Fruit fly (Drosophila melanogaster): ENCODE results near the gene CG8032.
A peak's percentile ranks its signal among the peaks of the same experiment; 100 is the strongest.

CG8032 gene

DNA sequence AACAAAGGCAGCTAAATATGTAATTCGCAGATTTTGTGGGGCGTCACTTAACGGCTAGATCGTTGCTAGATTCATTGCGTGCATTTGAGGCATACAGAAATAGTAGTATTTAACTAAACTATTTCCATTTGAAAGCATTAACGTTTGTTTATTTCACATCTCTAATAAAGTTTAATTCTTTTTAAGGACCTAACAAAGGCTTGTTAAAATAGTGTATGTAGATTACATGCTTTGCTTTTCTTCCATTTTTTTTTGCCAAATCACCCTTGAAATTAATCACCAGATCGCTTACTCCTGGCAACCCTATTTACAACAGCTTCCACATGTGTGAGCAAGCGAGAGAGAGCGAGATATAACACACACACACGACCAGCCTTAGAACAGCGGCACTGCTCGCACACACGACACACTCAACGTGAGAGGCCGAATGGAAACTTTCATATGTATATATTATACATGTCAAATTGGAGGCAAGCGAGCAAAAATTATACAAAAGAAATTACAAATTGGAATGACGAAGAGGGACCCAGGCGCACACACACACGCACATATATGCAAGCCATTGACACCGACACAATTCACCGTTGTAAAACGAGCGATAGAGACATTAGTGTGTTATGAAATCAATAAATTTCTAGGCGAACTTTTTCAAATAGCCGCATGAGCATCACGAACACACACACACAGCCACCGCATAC is 4.6 kb upstream of the CG8032 start (continued):
- no peak for TF ChIP-seq slp2 (GFP tag; optimal IDR thresholded peaks at IDR 0.05)
- 0 out of 2 replicates have a peak, but pooled peaks have one; percentile 61 for TF ChIP-seq CG16779 (GFP tag; IDR thresholded peaks at IDR 0.05)
- peak; percentile 58; the same call in 1 of the 2 replicates for TF ChIP-seq seq (GFP tag; IDR thresholded peaks at IDR 0.05)
- TF ChIP-seq Hmx (GFP tag; optimal IDR thresholded peaks at IDR 0.05), result no peak
- peak; percentile 71 for TF ChIP-seq CG13894 (tag; optimal IDR thresholded peaks at IDR 0.05)
- peak; percentile 43 for TF ChIP-seq CG11723 (GFP tag; optimal IDR thresholded peaks at IDR 0.05)
- peak; percentile 7 for TF ChIP-seq pum (GFP tag; optimal IDR thresholded peaks at IDR 0.05)
- peak; percentile 53 for TF ChIP-seq CG10209 (GFP tag; optimal IDR thresholded peaks at IDR 0.05)
- peak; percentile 65 for TF ChIP-seq CG14441 (GFP tag; IDR thresholded peaks at IDR 0.05)
- TF ChIP-seq lilli (GFP tag; optimal IDR thresholded peaks at IDR 0.05), result peak; percentile 69
- peak; percentile 78 for TF ChIP-seq sqz (GFP tag; optimal IDR thresholded peaks at IDR 0.05)
- TF ChIP-seq Dref (GFP tag; IDR thresholded peaks at IDR 0.05), result 0 out of 2 replicates have a peak, but pooled peaks have one; percentile 2
- no peak for TF ChIP-seq H15 (GFP tag; IDR thresholded peaks at IDR 0.05)
- no peak for TF ChIP-seq tup (GFP tag; optimal IDR thresholded peaks at IDR 0.05)
- peak; percentile 96 for TF ChIP-seq cg (GFP tag; optimal IDR thresholded peaks at IDR 0.05)
- TF ChIP-seq Camta (GFP tag; optimal IDR thresholded peaks at IDR 0.05), result peak; percentile 64
- TF ChIP-seq CG6654 (GFP tag; optimal IDR thresholded peaks at IDR 0.05), result no peak
- peak; percentile 37; the same call in 1 of the 3 replicates for TF ChIP-seq otp (GFP tag; IDR thresholded peaks at IDR 0.05)
- peak; percentile 61 for TF ChIP-seq CHES-1-like (GFP tag; optimal IDR thresholded peaks at IDR 0.05)
- TF ChIP-seq CG13296 (GFP tag; optimal IDR thresholded peaks at IDR 0.05), result peak; percentile 17
- TF ChIP-seq CG4730 (GFP tag; IDR thresholded peaks at IDR 0.05), result no peak
- TF ChIP-seq Neu2 (GFP tag; optimal IDR thresholded peaks at IDR 0.05; ENCODE audit: borderline replicate concordance), result no peak
- TF ChIP-seq Ravus (GFP tag; IDR thresholded peaks at IDR 0.05), result no peak
- no peak for TF ChIP-seq H2.0 (GFP tag; IDR thresholded peaks at IDR 0.05)
- TF ChIP-seq CG3838 (GFP tag; optimal IDR thresholded peaks at IDR 0.05), result peak; percentile 37
- peak; percentile 38 for TF ChIP-seq bab2 (GFP tag; optimal IDR thresholded peaks at IDR 0.05)
- TF ChIP-seq kah (GFP tag; optimal IDR thresholded peaks at IDR 0.05), result peak; percentile 41
- peak; percentile 66 for TF ChIP-seq CG12104 (GFP tag; optimal IDR thresholded peaks at IDR 0.05)
- 0 out of 2 replicates have a peak, but pooled peaks have one; percentile 56 for TF ChIP-seq cas (GFP tag; IDR thresholded peaks at IDR 0.05)
- TF ChIP-seq Sry-β (GFP tag; optimal IDR thresholded peaks at IDR 0.05), result no peak
- no peak for TF ChIP-seq CG4404 (GFP tag; IDR thresholded peaks at IDR 0.05)
- no peak for TF ChIP-seq nau (GFP tag; optimal IDR thresholded peaks at IDR 0.05)
- no peak for TF ChIP-seq CG11560 (tag; IDR thresholded peaks at IDR 0.05)
- TF ChIP-seq Dad (GFP tag; optimal IDR thresholded peaks at IDR 0.05), result no peak
- TF ChIP-seq sr (GFP tag; IDR thresholded peaks at IDR 0.05), result no peak
- no peak for TF ChIP-seq cato (GFP tag; optimal IDR thresholded peaks at IDR 0.05; ENCODE audit: borderline replicate concordance)
- TF ChIP-seq CG17359 (tag; optimal IDR thresholded peaks at IDR 0.05), result peak; percentile 52
- peak; percentile 61; the same call in 1 of the 2 replicates for TF ChIP-seq HLH3B (GFP tag; IDR thresholded peaks at IDR 0.05)
- no peak for TF ChIP-seq CrebB (tag; optimal IDR thresholded peaks at IDR 0.05)
- no peak for TF ChIP-seq BEAF-32 (GFP tag; optimal IDR thresholded peaks at IDR 0.05)
- peak; percentile 21 for TF ChIP-seq Hand (GFP tag; optimal IDR thresholded peaks at IDR 0.05)
- no peak for TF ChIP-seq gfzf (GFP tag; optimal IDR thresholded peaks at IDR 0.05)
- TF ChIP-seq Scr (GFP tag; IDR thresholded peaks at IDR 0.05; ENCODE audit: partially characterized antibody), result peak; percentile 31; the same call in 1 of the 2 replicates
- TF ChIP-seq CG13624 (GFP tag; optimal IDR thresholded peaks at IDR 0.05), result peak; percentile 59
- TF ChIP-seq CG7839 (tag; optimal IDR thresholded peaks at IDR 0.05), result peak; percentile 68
- TF ChIP-seq CG9876 (GFP tag; optimal IDR thresholded peaks at IDR 0.05), result no peak
- TF ChIP-seq CoRest (tag; optimal IDR thresholded peaks at IDR 0.05), result peak; percentile 65
- TF ChIP-seq Opbp (GFP tag; IDR thresholded peaks at IDR 0.05; ENCODE audit: partially characterized antibody), result 0 out of 3 replicates have a peak, but pooled peaks have one; percentile 27
- peak; percentile 53 for TF ChIP-seq CG10147 (GFP tag; optimal IDR thresholded peaks at IDR 0.05)
